Fruit fly (Drosophila melanogaster) whole organism, embryonic: ENCODE data around the gene CG17187.

ENCODE experiments used
- Aef1 ChIP-seq: fragments of 200-800 bp; sonication (Bioruptor generic); IDR thresholded peaks from 3 replicates; pipeline ENCODE4 v1.3.6; 2022; ENCODE audit warnings: missing biosample characterization, missing genetic modification characterization
- Awh ChIP-seq: fragments of 200-800 bp; sonication (Bioruptor generic); IDR thresholded peaks from 2 replicates; pipeline ENCODE4, ENCODE4 v1.3.6; 2022; ENCODE audit warnings: missing biosample characterization, missing genetic modification characterization
- C15 ChIP-seq: fragments of 200-800 bp; sonication (Bioruptor generic); IDR thresholded peaks from 3 replicates; pipeline ENCODE4 v1.3.6; 2022; ENCODE audit warnings: missing biosample characterization, missing genetic modification characterization
- CG1024 ChIP-seq: fragments of 200-800 bp; sonication (Bioruptor generic); IDR thresholded peaks from 2 replicates; pipeline ENCODE4 v1.3.6; 2022; ENCODE audit warnings: missing biosample characterization, missing genetic modification characterization
- CG10366 ChIP-seq: fragments of 200-800 bp; sonication (Bioruptor generic); IDR thresholded peaks from 2 replicates; pipeline ENCODE4 v1.3.6; 2022; ENCODE audit warnings: missing biosample characterization, missing genetic modification characterization
- CG10431 ChIP-seq: fragments of 200-800 bp; sonication (Bioruptor generic); optimal IDR thresholded peaks from 3 replicates; lab custom pipeline; 2018; ENCODE audit warnings: missing biosample characterization, mild to moderate bottlenecking, missing genetic modification characterization
- CG10462 ChIP-seq: fragments of 200-800 bp; sonication (Bioruptor generic); optimal IDR thresholded peaks from 2 replicates; lab custom pipeline; 2016; ENCODE audit warnings: missing biosample characterization, missing genetic modification characterization
- CG13424 ChIP-seq: fragments of 200-800 bp; sonication (Bioruptor generic); optimal IDR thresholded peaks from 2 replicates; lab custom pipeline; 2019; ENCODE audit warnings: missing biosample characterization, mild to moderate bottlenecking, missing genetic modification characterization, moderate library complexity
- CG13894 ChIP-seq: fragments of 200-800 bp; sonication (Bioruptor generic); optimal IDR thresholded peaks from 3 replicates; lab custom pipeline; 2018; ENCODE audit warnings: missing biosample characterization, mild to moderate bottlenecking, missing genetic modification characterization, moderate library complexity
- CG14441 ChIP-seq: fragments of 200-800 bp; sonication (Bioruptor generic); IDR thresholded peaks from 2 replicates; pipeline ENCODE4 v1.3.6; 2022; ENCODE audit warnings: missing biosample characterization, missing genetic modification characterization
- CG15696 ChIP-seq: fragments of 200-800 bp; sonication (Bioruptor generic); optimal IDR thresholded peaks from 2 replicates; lab custom pipeline; 2019; ENCODE audit warnings: missing biosample characterization, mild to moderate bottlenecking, missing genetic modification characterization, moderate library complexity
- CG17361 ChIP-seq: fragments of 200-800 bp; sonication (Bioruptor generic); IDR thresholded peaks from 3 replicates; pipeline ENCODE4 v1.3.6; 2022; ENCODE audit warnings: missing biosample characterization, missing genetic modification characterization
- CG17568 ChIP-seq: fragments of 200-800 bp; sonication (Bioruptor generic); optimal IDR thresholded peaks from 2 replicates; lab custom pipeline; 2018; ENCODE audit warnings: missing biosample characterization, mild to moderate bottlenecking, missing genetic modification characterization, moderate library complexity
- CG17912 ChIP-seq: fragments of 200-800 bp; sonication (Bioruptor generic); optimal IDR thresholded peaks from 2 replicates; lab custom pipeline; 2018; ENCODE audit warnings: missing biosample characterization, mild to moderate bottlenecking, missing genetic modification characterization
- CG32772 ChIP-seq: fragments of 200-800 bp; sonication (Bioruptor generic); IDR thresholded peaks from 2 replicates; pipeline ENCODE4 v1.3.6; 2022; ENCODE audit warnings: missing biosample characterization, missing genetic modification characterization
- CG3281 ChIP-seq: fragments of 200-800 bp; sonication (Bioruptor generic); optimal IDR thresholded peaks from 3 replicates; lab custom pipeline; 2017; ENCODE audit warnings: missing biosample characterization, mild to moderate bottlenecking, missing genetic modification characterization
- CG33557 ChIP-seq: fragments of 200-800 bp; sonication (Bioruptor generic); optimal IDR thresholded peaks from 2 replicates; lab custom pipeline; 2019; ENCODE audit warnings: missing biosample characterization, mild to moderate bottlenecking, missing genetic modification characterization, moderate library complexity
- CG3407 ChIP-seq: fragments of 200-800 bp; sonication (Bioruptor generic); optimal IDR thresholded peaks from 2 replicates; lab custom pipeline; 2018; ENCODE audit warnings: missing biosample characterization, mild to moderate bottlenecking, missing genetic modification characterization
- CG42726 ChIP-seq: fragments of 200-800 bp; sonication (Bioruptor generic); IDR thresholded peaks from 2 replicates; pipeline ENCODE4 v1.3.6; 2022; ENCODE audit warnings: missing biosample characterization, missing genetic modification characterization; ENCODE audit not compliant: partially characterized antibody
- CG4820 ChIP-seq: fragments of 200-800 bp; sonication (Bioruptor generic); optimal IDR thresholded peaks from 3 replicates; lab custom pipeline; 2016; ENCODE audit warnings: missing biosample characterization, missing genetic modification characterization
- CG4854 ChIP-seq: fragments of 200-800 bp; sonication (Bioruptor generic); optimal IDR thresholded peaks from 2 replicates; lab custom pipeline; 2016; ENCODE audit warnings: missing biosample characterization, missing genetic modification characterization, inconsistent platforms
- CG6689 ChIP-seq: fragments of 200-800 bp; sonication (Bioruptor generic); IDR thresholded peaks from 2 replicates; pipeline ENCODE4 v1.3.6; 2022; ENCODE audit warnings: missing biosample characterization, missing genetic modification characterization
- CG6813 ChIP-seq: fragments of 200-800 bp; sonication (Bioruptor generic); optimal IDR thresholded peaks from 2 replicates; lab custom pipeline; 2017; ENCODE audit warnings: missing biosample characterization, missing genetic modification characterization, mild to moderate bottlenecking, moderate library complexity, missing genetic modification reagents
- CG7928 ChIP-seq: fragments of 200-800 bp; sonication (Bioruptor generic); optimal IDR thresholded peaks from 2 replicates; lab custom pipeline; 2017; ENCODE audit warnings: missing biosample characterization, mild to moderate bottlenecking, missing genetic modification characterization
- CG8089 ChIP-seq: fragments of 200-800 bp; sonication (Bioruptor generic); optimal IDR thresholded peaks from 3 replicates; lab custom pipeline; 2016; ENCODE audit warnings: missing biosample characterization, missing genetic modification characterization
- CG9609 ChIP-seq: fragments of 200-800 bp; sonication (Bioruptor generic); optimal IDR thresholded peaks from 3 replicates; lab custom pipeline; 2016; ENCODE audit warnings: missing biosample characterization, missing genetic modification characterization
- CG9797 ChIP-seq: fragments of 200-800 bp; sonication (Bioruptor generic); optimal IDR thresholded peaks from 3 replicates; lab custom pipeline; 2018; ENCODE audit warnings: missing biosample characterization, mild to moderate bottlenecking, missing genetic modification characterization
- CTCF ChIP-seq: fragments of 200-800 bp; sonication (Bioruptor generic); optimal IDR thresholded peaks from 2 replicates; lab custom pipeline; 2017; ENCODE audit warnings: missing biosample characterization, mild to moderate bottlenecking, missing genetic modification characterization, moderate library complexity
- Camta ChIP-seq: fragments of 200-800 bp; sonication (Bioruptor generic); optimal IDR thresholded peaks from 2 replicates; lab custom pipeline; 2016; ENCODE audit warnings: missing biosample characterization, missing genetic modification characterization
- Chrac-16 ChIP-seq: fragments of 200-800 bp; sonication (Bioruptor generic); optimal IDR thresholded peaks from 3 replicates; lab custom pipeline; 2016; ENCODE audit warnings: missing biosample characterization, missing genetic modification characterization
- Dll ChIP-seq: fragments of 200-800 bp; sonication (Bioruptor generic); IDR thresholded peaks from 4 replicates; pipeline ENCODE4 v1.3.6; 2022; ENCODE audit warnings: missing biosample characterization, missing genetic modification characterization; ENCODE audit not compliant: partially characterized antibody
- Mrtf ChIP-seq: fragments of 200-800 bp; sonication (Bioruptor generic); IDR thresholded peaks from 3 replicates; pipeline ENCODE4 v1.3.6; 2022; ENCODE audit warnings: missing biosample characterization, missing genetic modification characterization
- NFAT ChIP-seq: fragments of 200-800 bp; sonication (Bioruptor generic); IDR thresholded peaks from 2 replicates; pipeline ENCODE4 v1.3.6; 2022; ENCODE audit warnings: missing biosample characterization, missing genetic modification characterization
- Neu2 ChIP-seq: fragments of 200-800 bp; sonication (Bioruptor generic); optimal IDR thresholded peaks from 3 replicates; lab custom pipeline; 2016; ENCODE audit warnings: missing biosample characterization, missing genetic modification characterization, borderline replicate concordance
- Sox102F ChIP-seq: fragments of 200-800 bp; sonication (Bioruptor generic); optimal IDR thresholded peaks from 2 replicates; lab custom pipeline; 2018; ENCODE audit warnings: missing biosample characterization, mild to moderate bottlenecking, missing genetic modification characterization, moderate library complexity
- Stat92E ChIP-seq, 3 experiments: fragments of >200 bp in 2 of 3; fragments of 200-800 bp in 1 of 3; sonication (Bioruptor generic) in 1 of 3; optimal IDR thresholded peaks; 2 replicates each; lab custom pipeline; 2017 to 2019; ENCODE audit warnings: missing biosample characterization in 3 of 3, missing genetic modification characterization in 3 of 3, mild to moderate bottlenecking in 1 of 3, moderate library complexity in 1 of 3
- aop ChIP-seq: fragments of 200-800 bp; sonication (Bioruptor generic); IDR thresholded peaks from 2 replicates; pipeline ENCODE4 v1.3.6; 2022; ENCODE audit warnings: missing biosample characterization, missing genetic modification characterization
- ap ChIP-seq: fragments of 200-800 bp; sonication (Bioruptor generic); IDR thresholded peaks from 2 replicates; pipeline ENCODE4 v1.3.6; 2022; ENCODE audit warnings: missing biosample characterization, missing genetic modification characterization
- bab2 ChIP-seq: fragments of 200-800 bp; sonication (Bioruptor generic); optimal IDR thresholded peaks from 2 replicates; lab custom pipeline; 2016; ENCODE audit warnings: missing biosample characterization, missing genetic modification characterization
- chm ChIP-seq: fragments of 200-800 bp; sonication (Bioruptor generic); IDR thresholded peaks from 2 replicates; pipeline ENCODE4 v1.3.6; 2022; ENCODE audit warnings: missing biosample characterization, missing genetic modification characterization
- disco-r ChIP-seq: fragments of 200-800 bp; sonication (Bioruptor generic); optimal IDR thresholded peaks from 2 replicates; lab custom pipeline; 2016; ENCODE audit warnings: missing biosample characterization, missing genetic modification characterization
- dmrt99B ChIP-seq: fragments of 200-800 bp; sonication (Bioruptor generic); optimal IDR thresholded peaks from 2 replicates; lab custom pipeline; 2018; ENCODE audit warnings: missing biosample characterization, mild to moderate bottlenecking, missing genetic modification characterization, moderate library complexity
- gce ChIP-seq: fragments of 200-800 bp; sonication (Bioruptor generic); IDR thresholded peaks from 3 replicates; pipeline ENCODE4 v1.3.6; 2022; ENCODE audit warnings: missing biosample characterization, missing genetic modification characterization
- insv ChIP-seq, 2 experiments: fragments of 200-800 bp; sonication (Bioruptor generic); optimal IDR thresholded peaks; 3 replicates each; lab custom pipeline; 2016 to 2018; ENCODE audit warnings: missing biosample characterization in 2 of 2, missing genetic modification characterization in 2 of 2
- pho ChIP-seq: fragments of 200-800 bp; sonication (Bioruptor generic); optimal IDR thresholded peaks from 2 replicates; lab custom pipeline; 2016; ENCODE audit warnings: missing biosample characterization, missing genetic modification characterization
- repo ChIP-seq: fragments of 200-800 bp; sonication (Bioruptor generic); optimal IDR thresholded peaks from 2 replicates; lab custom pipeline; 2016; ENCODE audit warnings: missing biosample characterization, missing genetic modification characterization
- sisA ChIP-seq: fragments of 200-800 bp; sonication (Bioruptor generic); IDR thresholded peaks from 2 replicates; pipeline ENCODE4 v1.3.6; 2022; ENCODE audit warnings: missing biosample characterization, missing genetic modification characterization
- slp2 ChIP-seq: fragments of 200-800 bp; sonication (Bioruptor generic); optimal IDR thresholded peaks from 2 replicates; lab custom pipeline; 2016; ENCODE audit warnings: missing biosample characterization, missing genetic modification characterization
- tap ChIP-seq: fragments of 200-800 bp; optimal IDR thresholded peaks from 3 replicates; lab custom pipeline; 2019; ENCODE audit warnings: missing biosample characterization, mild to moderate bottlenecking, missing genetic modification characterization, moderate library complexity
- tx ChIP-seq: fragments of 200-800 bp; sonication (Bioruptor generic); optimal IDR thresholded peaks from 2 replicates; lab custom pipeline; 2016; ENCODE audit warnings: missing biosample characterization, missing genetic modification characterization
- vvl ChIP-seq: fragments of 200-800 bp; sonication (Bioruptor generic); IDR thresholded peaks from 2 replicates; pipeline ENCODE4 v1.3.6; 2022; ENCODE audit warnings: missing biosample characterization, missing genetic modification characterization

Gene CG17187

DNA sequence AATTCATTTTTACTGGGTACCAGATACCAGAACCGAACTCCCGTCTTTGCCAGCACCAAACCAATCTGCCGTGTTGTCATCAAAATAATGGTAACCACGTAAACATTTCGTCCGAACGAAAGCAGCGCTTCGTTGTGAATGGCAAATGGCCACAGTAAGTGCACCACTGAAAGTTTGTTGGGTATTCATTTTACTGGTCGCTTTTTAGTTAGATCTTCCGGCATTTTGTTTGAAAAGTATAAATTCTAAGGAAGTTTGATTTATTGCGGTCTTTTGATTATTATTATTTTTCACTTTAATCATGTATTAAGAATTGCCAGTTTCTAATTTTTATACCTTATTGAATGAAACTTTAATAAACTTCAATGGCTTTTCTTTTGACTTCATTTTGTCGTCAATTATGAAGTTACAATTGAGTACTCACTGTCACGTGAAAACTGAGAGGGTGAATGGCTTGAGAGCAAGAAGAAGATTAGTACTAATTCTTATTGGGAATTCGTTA, 17.2 kb downstream of the CG17187 start, which contains the start of gene ZnT86D (continued):
- TF ChIP-seq insv (GFP tag; optimal IDR thresholded peaks at IDR 0.05; lab: Kevin White, UChicago) (peak; percentile 53 to 91), CG6689 (GFP tag; lab: Robert Waterston, UW) (peak; percentile 75), Camta (GFP tag; lab: Kevin White, UChicago) (peak; percentile 35), CG4854 (GFP tag; lab: Kevin White, UChicago) (no peak), CG42726 (GFP tag; lab: Robert Waterston, UW) (no peak), Dll (GFP tag; lab: Robert Waterston, UW) (no peak), aop (GFP tag; lab: Robert Waterston, UW) (no peak), CG17568 (GFP tag; lab: Kevin White, UChicago) (peak; percentile 58), CG10431 (GFP tag; lab: Kevin White, UChicago) (no peak), CG3407 (GFP tag; lab: Kevin White, UChicago) (no peak), Aef1 (GFP tag; lab: Robert Waterston, UW) (peak; percentile 49; the same call in 2 of the 3 replicates), CG10366 (GFP tag; lab: Robert Waterston, UW) (peak; percentile 30; the same call in 1 of the 2 replicates), CG8089 (GFP tag; lab: Kevin White, UChicago) (no peak), slp2 (peak; percentile 35), NFAT (GFP tag; lab: Robert Waterston, UW) (no peak), gce (GFP tag; lab: Robert Waterston, UW) (no peak), CG13424 (tag; lab: Kevin White, UChicago) (peak; percentile 79), CG9609 (GFP tag; lab: Kevin White, UChicago) (peak; percentile 38), Chrac-16 (peak; percentile 33), dmrt99B (peak; percentile 65), bab2 (GFP tag; lab: Kevin White, UChicago) (peak; percentile 49), CTCF (GFP tag; lab: Kevin White, UChicago) (no peak), CG15696 (peak; percentile 55), CG17361 (peak; percentile 84), CG17912 (GFP tag; lab: Kevin White, UChicago) (peak; percentile 2), CG13894 (tag; lab: Kevin White, UChicago) (peak; percentile 79), CG3281 (GFP tag; lab: Kevin White, UChicago) (peak; percentile 66), Stat92E (GFP tag; optimal IDR thresholded peaks at IDR 0.05; lab: Kevin White, UChicago) (no peak), CG1024 (GFP tag; lab: Robert Waterston, UW) (no peak), Sox102F (peak; percentile 58), vvl (GFP tag; lab: Robert Waterston, UW) (peak; percentile 24; the same call in 1 of the 2 replicates), CG14441 (GFP tag; lab: Robert Waterston, UW) (0 out of 2 replicates have a peak, but pooled peaks have one; percentile 23), CG9797 (GFP tag; lab: Kevin White, UChicago) (no peak), CG4820 (GFP tag; lab: Kevin White, UChicago) (peak; percentile 77), C15 (GFP tag; lab: Robert Waterston, UW) (no peak), CG33557 (peak; percentile 55), Mrtf (peak; percentile 60; the same call in 2 of the 3 replicates), CG10462 (GFP tag; lab: Kevin White, UChicago) (no peak), chm (no peak), sisA (GFP tag; lab: Robert Waterston, UW) (peak; percentile 35; the same call in 1 of the 2 replicates), disco-r (GFP tag; lab: Kevin White, UChicago) (no peak), Neu2 (no peak), tx (GFP tag; lab: Kevin White, UChicago) (peak; percentile 45), CG6813 (GFP tag; lab: Kevin White, UChicago) (no peak), ap (no peak), Awh (GFP tag; lab: Robert Waterston, UW) (no peak), repo (GFP tag; lab: Kevin White, UChicago) (no peak), pho (GFP tag; lab: Kevin White, UChicago) (peak; percentile 79), tap (tag; lab: Kevin White, UChicago) (peak; percentile 43), CG32772 (peak; percentile 39; the same call in 1 of the 2 replicates), CG7928 (GFP tag; lab: Kevin White, UChicago) (no peak)
